Fruit fly (Drosophila melanogaster): ENCODE measurements around the gene CG13258.

DNA sequence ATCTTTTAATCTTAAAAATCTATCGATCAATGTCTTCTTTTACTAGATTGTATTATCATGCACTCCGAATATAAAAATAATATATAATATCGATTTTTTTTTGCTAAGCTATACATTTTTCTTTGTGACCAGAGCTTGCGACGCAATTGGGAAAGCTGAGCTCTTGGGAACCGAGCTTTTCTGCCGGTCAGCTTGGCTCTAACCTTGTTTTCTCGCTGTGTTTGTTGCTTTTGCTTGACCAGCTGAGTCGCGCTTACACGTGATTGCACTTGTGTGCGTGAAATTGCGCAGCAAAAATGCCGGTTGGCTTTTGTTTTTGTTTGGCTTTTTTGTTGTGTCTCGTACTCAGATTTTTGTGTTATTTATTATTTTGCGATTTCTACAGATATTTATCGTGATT is 19.4 kb downstream of the CG13258 start:
- TF ChIP-seq br (GFP tag; optimal IDR thresholded peaks at IDR 0.05): no peak
- TF ChIP-seq woc (GFP tag; optimal IDR thresholded peaks at IDR 0.05): no peak
- TF ChIP-seq OdsH (GFP tag; optimal IDR thresholded peaks at IDR 0.05): no peak
- TF ChIP-seq dsf (GFP tag; optimal IDR thresholded peaks at IDR 0.05; ENCODE audit: borderline replicate concordance): no peak
- TF ChIP-seq N (GFP tag; optimal IDR thresholded peaks at IDR 0.05): no peak
- TF ChIP-seq h (GFP tag; optimal IDR thresholded peaks at IDR 0.05): no peak
- TF ChIP-seq GATAd (GFP tag; optimal IDR thresholded peaks at IDR 0.05): no peak
- no peak for TF ChIP-seq psq (GFP tag; optimal IDR thresholded peaks at IDR 0.05)
- TF ChIP-seq Myc (optimal IDR thresholded peaks at IDR 0.05): no peak
